Worm (Caenorhabditis elegans): ENCODE results near the gene nhr-188.
A peak's percentile ranks its signal among the peaks of the same experiment; 100 is the strongest.

Gene nhr-188

DNA sequence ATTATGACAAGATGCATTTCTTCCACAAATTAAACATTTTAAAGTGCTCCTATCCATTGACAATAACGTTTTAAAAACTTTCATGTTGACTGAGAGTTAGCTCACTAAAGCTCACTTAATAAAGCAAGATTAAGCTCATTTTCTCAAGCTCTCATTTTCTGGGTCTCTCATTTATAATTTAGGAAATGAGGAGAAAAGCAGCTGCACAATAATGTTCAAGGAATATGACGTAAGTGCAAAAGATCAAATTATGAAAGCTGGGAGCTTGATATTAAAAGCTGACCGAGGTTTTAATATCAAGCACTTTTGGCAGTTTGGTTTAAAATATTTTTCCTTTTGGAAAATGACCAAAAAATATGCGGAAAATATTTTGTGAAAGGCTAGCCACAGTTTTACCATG, at the start of gene nhr-188:
Gene nhr-188, minus strand, starts transcription at position 84 of the 400 bp plus-strand sequence.
- TF ChIP-seq ceh-32 (tag; optimal IDR thresholded peaks at IDR 0.05; ENCODE audit: poor library complexity) (no peak), lin-13 (GFP tag; optimal IDR thresholded peaks at IDR 0.05) (no peak), zfp-3 (GFP tag; conservative IDR thresholded peaks at IDR 0.05) (no peak), nhr-111 (GFP tag; optimal IDR thresholded peaks at IDR 0.05) (no peak), ceh-44 (GFP tag; IDR thresholded peaks at IDR 0.05) (no peak), T26A8.4 (GFP tag; IDR thresholded peaks at IDR 0.05) (no peak), zag-1 (tag; optimal IDR thresholded peaks at IDR 0.05) (no peak), lin-29 (GFP tag; IDR thresholded peaks at IDR 0.05) (no peak), ztf-11 (tag; optimal IDR thresholded peaks at IDR 0.05) (no peak), hmg-1.1 (GFP tag; IDR thresholded peaks at IDR 0.05) (no peak), lim-7 (GFP tag; IDR thresholded peaks at IDR 0.05) (no peak), dve-1 (tag; optimal IDR thresholded peaks at IDR 0.05; ENCODE audit: insufficient read depth) (no peak), ctbp-1 (GFP tag; IDR thresholded peaks at IDR 0.05) (no peak), pqm-1 (tag; optimal IDR thresholded peaks at IDR 0.05) (no peak), tag-97 (GFP tag; IDR thresholded peaks at IDR 0.05) (no peak), spr-1 (tag; optimal IDR thresholded peaks at IDR 0.05) (no peak)

DNA sequence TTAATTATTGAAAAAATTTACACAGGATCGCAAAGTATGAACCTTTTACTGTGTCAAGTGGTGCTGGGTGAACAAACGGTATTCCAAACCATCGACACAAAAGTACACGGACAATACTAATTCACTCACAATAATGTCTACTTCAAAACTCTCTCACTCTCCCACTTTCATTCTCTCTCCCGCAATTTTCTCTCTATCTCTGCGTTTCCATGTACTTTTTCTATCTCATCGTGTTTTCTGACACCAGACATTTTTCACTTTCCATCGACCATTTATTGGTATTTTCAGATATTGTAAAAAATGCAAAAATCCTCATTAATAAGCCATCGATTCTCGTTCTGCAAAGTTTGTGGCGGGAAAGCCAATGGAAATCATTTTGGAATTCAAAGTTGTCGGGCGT, 48.2 kb upstream of the nhr-188 start, which contains the start of gene nhr-156:
Gene nhr-156, plus strand, starts transcription at position 266 of the 400 bp plus-strand sequence.
- peak; percentile 81 for TF ChIP-seq duxl-1 (tag; optimal IDR thresholded peaks at IDR 0.05; ENCODE audit: poor library complexity)
- TF ChIP-seq Y48G9A.11 (GFP tag; IDR thresholded peaks at IDR 0.05) = no peak
- TF ChIP-seq T26A8.4 (GFP tag; IDR thresholded peaks at IDR 0.05) = no peak
- peak; percentile 3 for TF ChIP-seq pqm-1 (tag; optimal IDR thresholded peaks at IDR 0.05)
- TF ChIP-seq skn-1 (tag; optimal IDR thresholded peaks at IDR 0.05) = no peak
- TF ChIP-seq nhr-28 (tag; optimal IDR thresholded peaks at IDR 0.05) = peak; percentile 0
- TF ChIP-seq tra-1 (GFP tag; IDR thresholded peaks at IDR 0.05) = no peak
- no peak for TF ChIP-seq nhr-10 (tag; optimal IDR thresholded peaks at IDR 0.05)
- TF ChIP-seq ceh-62 (tag; optimal IDR thresholded peaks at IDR 0.05) = no peak
- TF ChIP-seq mxl-2 (GFP tag; conservative IDR thresholded peaks at IDR 0.05) = no peak

DNA sequence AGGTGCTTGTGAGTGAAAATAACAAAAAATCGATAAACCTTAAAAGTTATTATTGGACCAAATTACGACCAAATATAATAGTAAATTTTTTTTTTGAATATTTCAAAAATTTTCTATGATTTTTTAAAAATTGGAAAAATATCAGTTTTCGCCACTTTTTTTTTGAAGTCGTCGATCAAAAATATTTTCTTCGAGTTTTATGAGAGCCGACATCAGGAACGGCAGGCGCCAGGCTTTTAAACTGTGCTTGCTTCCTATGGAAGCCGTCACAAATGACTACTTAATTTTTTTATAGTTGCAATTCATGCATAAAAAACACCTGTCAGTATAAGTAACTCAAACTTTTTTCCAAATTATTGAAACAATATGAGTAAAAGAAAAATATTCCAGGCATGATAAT, 45.8 kb upstream of the nhr-188 start:
- peak in 1 of 2 experiments; percentile 93 for TF ChIP-seq unc-62 (GFP tag; optimal IDR thresholded peaks at IDR 0.05 in 1 of 2)
- no peak for TF ChIP-seq unc-62 (tag; optimal IDR thresholded peaks at IDR 0.05)
- no peak for TF ChIP-seq lin-38 (GFP tag; IDR thresholded peaks at IDR 0.05)

DNA sequence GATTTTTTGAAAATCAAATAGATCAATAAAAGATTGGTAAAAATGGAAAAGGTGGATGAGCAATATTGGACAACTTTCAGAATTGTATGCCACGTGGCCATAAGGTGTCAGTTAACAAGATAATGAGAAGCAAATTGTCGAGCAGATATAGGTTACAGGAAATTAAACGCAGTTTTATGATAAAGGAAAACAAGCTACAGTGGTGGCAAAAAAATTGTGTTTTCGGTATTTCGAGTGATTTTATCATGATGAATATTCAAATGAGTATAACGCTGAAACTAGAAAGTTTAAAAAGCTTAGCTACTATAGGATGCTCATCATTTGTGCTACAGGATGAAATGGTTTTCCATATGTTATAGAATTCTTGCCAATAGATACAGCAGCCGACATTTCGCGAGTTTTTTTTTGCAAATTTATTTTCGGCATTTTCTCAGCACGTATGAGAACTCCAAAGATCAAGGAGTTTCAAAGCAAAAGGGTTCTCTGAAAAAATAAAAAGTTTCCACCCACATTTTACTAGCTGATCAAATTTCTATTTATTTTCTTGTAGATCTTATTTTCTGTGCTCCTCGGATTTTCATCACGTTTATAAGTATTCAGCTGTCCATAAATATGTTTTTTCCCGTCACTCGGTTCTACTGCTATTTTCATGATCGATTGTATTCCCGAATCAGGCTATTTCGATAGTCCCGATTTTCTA, 44.9 kb upstream of the nhr-188 start, which contains the start of the genes str-229 and srh-190:
Gene str-229, minus strand, starts transcription at position 101 of the 700 bp plus-strand sequence.
Gene srh-190, plus strand, starts transcription at position 650 of the 700 bp plus-strand sequence.
- TF ChIP-seq daf-12 (tag; optimal IDR thresholded peaks at IDR 0.05) = no peak
- no peak for TF ChIP-seq zip-2 (tag; optimal IDR thresholded peaks at IDR 0.05)

DNA sequence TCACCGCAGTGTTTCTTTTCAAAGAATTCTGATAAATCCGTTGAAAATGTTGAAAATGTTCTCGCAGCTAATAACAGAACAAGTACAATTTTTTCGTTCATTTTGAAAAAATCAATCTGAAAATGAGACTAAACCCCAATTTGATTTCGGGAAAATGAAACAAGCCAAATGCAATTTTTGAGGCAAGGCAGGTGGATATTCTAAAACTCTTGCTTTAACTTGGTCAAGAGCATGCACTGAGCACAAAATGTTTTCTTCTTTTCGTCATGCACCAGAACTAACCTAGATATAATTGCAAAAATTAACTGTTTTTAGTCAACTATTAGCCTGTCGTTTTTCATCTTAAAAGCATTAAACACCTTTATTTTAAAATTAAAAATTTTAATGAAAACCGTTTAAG, 42.4 kb upstream of the nhr-188 start, which contains the start of gene irld-22:
Gene irld-22, minus strand, starts transcription at position 101 of the 400 bp plus-strand sequence.
- TF ChIP-seq F37D6.2 (tag; optimal IDR thresholded peaks at IDR 0.05) (no peak), hmg-1.1 (GFP tag; IDR thresholded peaks at IDR 0.05) (no peak)

DNA sequence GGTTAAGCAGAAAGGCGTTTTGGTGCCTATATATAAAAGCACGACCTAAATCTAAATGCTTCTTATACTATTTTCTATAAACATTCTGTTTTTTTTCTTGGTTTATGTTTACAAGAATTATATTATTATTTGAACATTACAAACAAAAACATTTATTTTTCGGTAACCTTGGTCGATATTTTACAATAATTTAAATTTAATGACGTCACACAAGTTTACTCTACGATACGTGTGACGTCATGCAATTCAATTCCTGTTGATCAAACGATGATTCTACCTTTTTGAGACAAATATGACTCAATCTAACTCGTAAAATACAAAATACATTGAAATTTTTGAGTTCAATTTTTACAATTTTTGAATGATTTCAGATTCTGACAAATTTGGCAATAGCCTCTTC, 38.4 kb upstream of the nhr-188 start:
- peak in 1 of 2 experiments; percentile 69 for TF ChIP-seq unc-62 (GFP tag; optimal IDR thresholded peaks at IDR 0.05 in 1 of 2)
- TF ChIP-seq unc-62 (tag; optimal IDR thresholded peaks at IDR 0.05) = no peak
- TF ChIP-seq snpc-4 (tag; optimal IDR thresholded peaks at IDR 0.05) = no peak
